Worm (Caenorhabditis elegans) whole organism, young adult: ENCODE results near the gene smg-8.

Experiments
- B0019.2 ChIP-seq: fragments of 200-800 bp; sonication (Bioruptor generic); conservative IDR thresholded peaks from 2 replicates; pipeline ENCODE4 v1.3.6; 2022; ENCODE audit warnings: missing genetic modification reagents, missing genetic modification characterization, missing compliant biosample characterization
- B0035.1 ChIP-seq: sonication (generic microtip); optimal IDR thresholded peaks from 2 replicates; lab custom pipeline; 2016; ENCODE audit warnings: missing genetic modification characterization, mild to moderate bottlenecking, missing compliant biosample characterization, missing genotype, missing genetic modification reagents
- B0261.1 ChIP-seq: sonication (generic microtip); optimal IDR thresholded peaks from 2 replicates; lab custom pipeline; 2016; ENCODE audit warnings: mild to moderate bottlenecking, missing genetic modification characterization, moderate library complexity, missing compliant biosample characterization
- C17E4.6 ChIP-seq: fragments of 200-800 bp; sonication (Bioruptor generic); IDR thresholded peaks from 2 replicates; pipeline ENCODE4 v1.3.6; 2022; ENCODE audit warnings: missing genetic modification reagents, missing genetic modification characterization, missing compliant biosample characterization
- F10E7.11 ChIP-seq: sonication (generic microtip); optimal IDR thresholded peaks from 2 replicates; lab custom pipeline; 2017; ENCODE audit warnings: mild to moderate bottlenecking, missing genetic modification characterization, moderate library complexity, missing compliant biosample characterization
- F49E8.2 ChIP-seq: sonication (generic microtip); optimal IDR thresholded peaks from 3 replicates; lab custom pipeline; 2017; ENCODE audit warnings: missing genetic modification characterization, mild to moderate bottlenecking, missing compliant biosample characterization, antibody characterized with exemption, moderate library complexity; ENCODE audit not compliant: insufficient read depth
- F57A8.1 ChIP-seq: fragments of 200-800 bp; sonication (Bioruptor generic); optimal IDR thresholded peaks from 2 replicates; lab custom pipeline; 2018; ENCODE audit warnings: mild to moderate bottlenecking, missing genetic modification characterization, moderate library complexity, missing compliant biosample characterization
- K11D2.4 ChIP-seq: fragments of 200-800 bp; sonication (Bioruptor generic); IDR thresholded peaks from 2 replicates; pipeline ENCODE4 v1.3.6; 2022; ENCODE audit warnings: missing genetic modification reagents, missing genetic modification characterization, missing compliant biosample characterization
- T07F8.4 ChIP-seq: sonication (generic microtip); optimal IDR thresholded peaks from 2 replicates; lab custom pipeline; 2016; ENCODE audit warnings: mild to moderate bottlenecking, missing genetic modification characterization, moderate library complexity, missing compliant biosample characterization
- T26A5.8 ChIP-seq: sonication (generic microtip); optimal IDR thresholded peaks from 2 replicates; lab custom pipeline; 2016; ENCODE audit warnings: missing genetic modification characterization, missing compliant biosample characterization
- Y53F4B.3 ChIP-seq: fragments of 200-800 bp; sonication (Bioruptor generic); IDR thresholded peaks from 2 replicates; pipeline ENCODE4 v1.3.6; 2022; ENCODE audit warnings: missing genetic modification reagents, missing genetic modification characterization, missing compliant biosample characterization
- Y56A3A.18 ChIP-seq: fragments of 200-800 bp; sonication (Bioruptor generic); IDR thresholded peaks from 2 replicates; pipeline ENCODE4 v1.3.6; 2022; ENCODE audit warnings: missing genetic modification reagents, missing genetic modification characterization, missing compliant biosample characterization
- Y79H2A.3 ChIP-seq: fragments of 200-800 bp; sonication (Bioruptor generic); conservative IDR thresholded peaks from 2 replicates; pipeline ENCODE4 v1.3.6; 2022; ENCODE audit warnings: missing genetic modification reagents, missing genetic modification characterization, missing compliant biosample characterization
- aptf-2 ChIP-seq: fragments of 200-800 bp; sonication (Bioruptor generic); conservative IDR thresholded peaks from 2 replicates; pipeline ENCODE4 v1.3.6; 2022; ENCODE audit warnings: missing genetic modification reagents, missing genetic modification characterization, missing compliant biosample characterization
- bed-1 ChIP-seq: fragments of 200-800 bp; sonication (Bioruptor generic); IDR thresholded peaks from 2 replicates; pipeline ENCODE4 v1.3.6; 2022; ENCODE audit warnings: missing genetic modification reagents, missing genetic modification characterization, missing compliant biosample characterization
- ccch-3 ChIP-seq: fragments of 200-800 bp; sonication (Bioruptor generic); optimal IDR thresholded peaks from 2 replicates; lab custom pipeline; 2018; ENCODE audit warnings: mild to moderate bottlenecking, missing genetic modification characterization, missing compliant biosample characterization
- ceh-100 ChIP-seq: fragments of 200-800 bp; sonication (Bioruptor generic); IDR thresholded peaks from 2 replicates; pipeline ENCODE4 v1.3.6; 2022; ENCODE audit warnings: missing genetic modification reagents, missing genetic modification characterization, missing compliant biosample characterization
- ceh-40 ChIP-seq: fragments of 200-800 bp; sonication (Bioruptor generic); IDR thresholded peaks from 2 replicates; pipeline ENCODE4 v1.3.6; 2022; ENCODE audit warnings: missing genetic modification characterization, missing compliant biosample characterization
- ceh-91 ChIP-seq: fragments of 200-800 bp; sonication (Bioruptor generic); IDR thresholded peaks from 2 replicates; pipeline ENCODE4 v1.3.6; 2022; ENCODE audit warnings: missing genetic modification reagents, missing genetic modification characterization, missing compliant biosample characterization
- die-1 ChIP-seq: sonication (generic microtip); optimal IDR thresholded peaks from 2 replicates; lab custom pipeline; 2016; ENCODE audit warnings: missing genotype, mild to moderate bottlenecking, missing genetic modification characterization, missing compliant biosample characterization
- efl-1 ChIP-seq: fragments of 150-350 bp; optimal IDR thresholded peaks from 2 replicates; lab custom pipeline; 2014; ENCODE audit warnings: missing biosample characterization, missing genetic modification reagents, missing genetic modification characterization
- egl-18 ChIP-seq: fragments of 200-800 bp; sonication (Bioruptor generic); IDR thresholded peaks from 2 replicates; pipeline ENCODE4 v1.3.6; 2022; ENCODE audit warnings: missing genetic modification reagents, missing genetic modification characterization, missing compliant biosample characterization
- egrh-3 ChIP-seq: fragments of 200-800 bp; sonication (Bioruptor generic); IDR thresholded peaks from 2 replicates; pipeline ENCODE4 v1.3.6; 2022; ENCODE audit warnings: missing genetic modification reagents, missing genetic modification characterization, missing compliant biosample characterization
- ekl-4 ChIP-seq: fragments of 200-800 bp; sonication (Bioruptor generic); IDR thresholded peaks from 2 replicates; pipeline ENCODE4 v1.3.6; 2022; ENCODE audit warnings: missing genetic modification reagents, missing genetic modification characterization, missing compliant biosample characterization
- him-1 ChIP-seq: sonication (generic microtip); optimal IDR thresholded peaks from 2 replicates; lab custom pipeline; 2016; ENCODE audit warnings: missing genotype, missing genetic modification reagents, missing genetic modification characterization, missing compliant biosample characterization
- hmg-1.2 ChIP-seq: fragments of 200-800 bp; sonication (Bioruptor generic); IDR thresholded peaks from 2 replicates; pipeline ENCODE4 v1.3.6; 2022; ENCODE audit warnings: missing genetic modification reagents, missing genetic modification characterization, missing compliant biosample characterization
- hrde-1 ChIP-seq: sonication (generic microtip); optimal IDR thresholded peaks from 2 replicates; lab custom pipeline; 2016; ENCODE audit warnings: missing genetic modification characterization, mild to moderate bottlenecking, missing compliant biosample characterization, moderate library complexity, missing genotype, missing genetic modification reagents, borderline replicate concordance
- lag-1 ChIP-seq: fragments of 200-800 bp; sonication (Bioruptor generic); IDR thresholded peaks from 2 replicates; pipeline ENCODE4 v1.3.6; 2022; ENCODE audit warnings: missing genetic modification reagents, missing genetic modification characterization, missing compliant biosample characterization
- let-526 ChIP-seq: fragments of 200-800 bp; sonication (Bioruptor generic); IDR thresholded peaks from 2 replicates; pipeline ENCODE4 v1.3.6; 2022; ENCODE audit warnings: missing genetic modification reagents, missing genetic modification characterization, missing compliant biosample characterization
- lin-26 ChIP-seq: fragments of 200-800 bp; sonication (Bioruptor generic); IDR thresholded peaks from 2 replicates; pipeline ENCODE4 v1.3.6; 2022; ENCODE audit warnings: missing genetic modification reagents, missing genetic modification characterization, missing compliant biosample characterization
- lin-40 ChIP-seq: sonication (generic microtip); optimal IDR thresholded peaks from 2 replicates; lab custom pipeline; 2016; ENCODE audit warnings: missing genetic modification characterization, mild to moderate bottlenecking, missing compliant biosample characterization, missing genotype, missing genetic modification reagents
- madf-6 ChIP-seq: fragments of 200-800 bp; sonication (Bioruptor generic); IDR thresholded peaks from 2 replicates; pipeline ENCODE4 v1.3.6; 2022; ENCODE audit warnings: missing genetic modification reagents, missing genetic modification characterization, missing compliant biosample characterization
- mcd-1 ChIP-seq: fragments of 200-800 bp; sonication (Bioruptor generic); IDR thresholded peaks from 2 replicates; pipeline ENCODE4 v1.3.6; 2022; ENCODE audit warnings: missing genetic modification reagents, missing genetic modification characterization, missing compliant biosample characterization
- mel-28 ChIP-seq: sonication (generic microtip); optimal IDR thresholded peaks from 2 replicates; lab custom pipeline; 2016; ENCODE audit warnings: borderline replicate concordance, mild to moderate bottlenecking, missing genetic modification characterization, missing compliant biosample characterization
- mes-4 ChIP-seq: sonication (generic microtip); optimal IDR thresholded peaks from 2 replicates; lab custom pipeline; 2016; ENCODE audit warnings: missing genotype, missing genetic modification characterization, missing compliant biosample characterization
- rcor-1 ChIP-seq: fragments of 200-800 bp; sonication (Bioruptor generic); IDR thresholded peaks from 2 replicates; pipeline ENCODE4 v1.3.6; 2022; ENCODE audit warnings: missing genetic modification reagents, missing genetic modification characterization, missing compliant biosample characterization
- repo-1 ChIP-seq: sonication (generic microtip); optimal IDR thresholded peaks from 2 replicates; lab custom pipeline; 2017; ENCODE audit warnings: mild to moderate bottlenecking, missing genetic modification characterization, missing compliant biosample characterization
- sea-2 ChIP-seq: fragments of 200-800 bp; sonication (Bioruptor generic); IDR thresholded peaks from 2 replicates; pipeline ENCODE4 v1.3.6; 2022; ENCODE audit warnings: missing genetic modification characterization, missing compliant biosample characterization
- snpc-1.3 ChIP-seq: sonication (generic microtip); optimal IDR thresholded peaks from 2 replicates; lab custom pipeline; 2017; ENCODE audit warnings: missing genetic modification characterization, mild to moderate bottlenecking, missing compliant biosample characterization, antibody characterized with exemption, moderate library complexity, missing genotype, missing genetic modification reagents; ENCODE audit not compliant: insufficient read depth
- somi-1 ChIP-seq: fragments of 200-800 bp; sonication (Bioruptor generic); optimal IDR thresholded peaks from 2 replicates; lab custom pipeline; 2018; ENCODE audit warnings: mild to moderate bottlenecking, missing genetic modification characterization, missing compliant biosample characterization
- unc-130 ChIP-seq: sonication (generic microtip); optimal IDR thresholded peaks from 2 replicates; lab custom pipeline; 2016; ENCODE audit warnings: missing genetic modification reagents, missing genetic modification characterization, missing compliant biosample characterization
- xnd-1 ChIP-seq: sonication (generic microtip); optimal IDR thresholded peaks from 2 replicates; lab custom pipeline; 2016; ENCODE audit warnings: missing genotype, missing genetic modification reagents, missing genetic modification characterization, missing compliant biosample characterization
- zfh-2 ChIP-seq: fragments of 200-800 bp; sonication (Bioruptor generic); conservative IDR thresholded peaks from 2 replicates; pipeline ENCODE4 v1.3.6; 2022; ENCODE audit warnings: missing genetic modification reagents, missing genetic modification characterization, missing compliant biosample characterization
- ztf-22 ChIP-seq: fragments of 200-800 bp; sonication (Bioruptor generic); optimal IDR thresholded peaks from 2 replicates; lab custom pipeline; 2018; ENCODE audit warnings: mild to moderate bottlenecking, missing genetic modification characterization, moderate library complexity, missing compliant biosample characterization
- ztf-26 ChIP-seq: sonication (generic microtip); optimal IDR thresholded peaks from 2 replicates; lab custom pipeline; 2017; ENCODE audit warnings: missing genetic modification characterization, missing compliant biosample characterization
- ztf-6 ChIP-seq: fragments of 200-800 bp; sonication (Bioruptor generic); IDR thresholded peaks from 2 replicates; pipeline ENCODE4 v1.3.6; 2022; ENCODE audit warnings: missing genetic modification reagents, missing genetic modification characterization, missing compliant biosample characterization

smg-8 gene

DNA sequence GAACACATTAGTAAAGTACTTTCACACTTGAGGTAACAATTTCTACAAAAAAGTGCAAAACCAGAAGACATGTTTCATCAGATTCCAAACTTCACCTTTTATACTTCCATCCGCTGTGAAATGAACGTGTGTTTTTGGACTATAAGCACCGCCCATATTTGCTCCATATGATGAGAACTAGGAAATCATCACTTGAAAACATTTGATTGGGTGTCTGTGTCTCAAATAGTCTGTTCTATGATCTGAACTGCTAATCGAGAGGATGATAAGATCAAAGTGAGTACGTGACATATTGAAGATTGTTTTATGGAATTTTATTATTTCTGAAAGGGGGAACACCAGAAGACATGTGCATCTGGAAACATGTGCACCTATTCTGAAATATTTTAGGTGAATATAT lies 54.1 kb downstream of the smg-8 start:
- TF ChIP-seq mes-4 (tag; lab: Kevin White, UChicago) (no peak), lin-26 (GFP tag; lab: Robert Waterston, UW) (0 out of 2 replicates have a peak, but pooled peaks have one; percentile 34)

DNA sequence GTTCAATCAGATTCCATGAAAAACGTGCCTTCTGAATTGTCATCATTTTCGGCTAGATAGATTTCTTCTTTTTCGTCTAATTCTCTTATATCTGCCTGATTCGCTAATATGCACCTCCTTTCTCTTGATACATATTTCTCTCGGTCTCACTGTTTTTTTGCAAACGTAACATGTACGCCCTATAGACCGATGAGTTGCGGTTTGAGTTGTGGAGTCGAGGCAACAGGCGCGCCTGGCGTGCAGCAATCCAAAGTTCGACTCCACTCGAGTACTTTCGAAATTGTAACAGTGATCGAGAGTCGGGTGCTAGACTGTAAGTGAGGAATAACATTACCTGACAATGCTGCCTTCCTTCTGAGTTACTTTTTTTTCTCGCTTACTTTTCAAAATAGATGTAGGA lies 55.6 kb downstream of the smg-8 start:
- TF ChIP-seq B0035.1 (tag; lab: Kevin White, UChicago) (peak; percentile 59), snpc-1.3 (tag; lab: Kevin White, UChicago) (peak; percentile 92), lag-1 (GFP tag; lab: Robert Waterston, UW) (no peak), hmg-1.2 (peak; percentile 84), ztf-26 (tag; lab: Kevin White, UChicago) (peak; percentile 91), B0261.1 (tag; lab: Kevin White, UChicago) (peak; percentile 93), let-526 (GFP tag; lab: Robert Waterston, UW) (peak; percentile 55; the same call in 1 of the 2 replicates), K11D2.4 (peak; percentile 83), B0019.2 (GFP tag; lab: Robert Waterston, UW) (peak; percentile 42; the same call in 1 of the 2 replicates), T26A5.8 (tag; lab: Kevin White, UChicago) (peak; percentile 16), ceh-91 (peak; percentile 23; the same call in 1 of the 2 replicates), somi-1 (GFP tag; lab: Kevin White, UChicago) (peak; percentile 83), ccch-3 (GFP tag; lab: Kevin White, UChicago) (no peak), xnd-1 (tag; lab: Kevin White, UChicago) (no peak), F10E7.11 (peak; percentile 70), ekl-4 (peak; percentile 89), mcd-1 (GFP tag; lab: Robert Waterston, UW) (peak; percentile 71), F57A8.1 (GFP tag; lab: Kevin White, UChicago) (peak; percentile 92), rcor-1 (GFP tag; lab: Robert Waterston, UW) (peak; percentile 87), ceh-40 (GFP tag; lab: Robert Waterston, UW) (peak; percentile 85), repo-1 (tag; lab: Kevin White, UChicago) (peak; percentile 88), unc-130 (GFP tag; lab: Kevin White, UChicago) (peak; percentile 57), Y79H2A.3 (GFP tag; lab: Robert Waterston, UW) (no peak; the same call in 1 of the 2 replicates), die-1 (tag; lab: Kevin White, UChicago) (peak; percentile 96), aptf-2 (GFP tag; lab: Robert Waterston, UW) (peak; percentile 72; the same call in 1 of the 2 replicates), him-1 (tag; lab: Kevin White, UChicago) (peak; percentile 95), F49E8.2 (peak; percentile 80), Y56A3A.18 (peak; percentile 96), lin-40 (tag; lab: Kevin White, UChicago) (peak; percentile 83), egrh-3 (GFP tag; lab: Robert Waterston, UW) (peak; percentile 58; the same call in 1 of the 2 replicates), ztf-22 (GFP tag; lab: Kevin White, UChicago) (peak; percentile 74), egl-18 (GFP tag; lab: Robert Waterston, UW) (no peak), C17E4.6 (GFP tag; lab: Robert Waterston, UW) (0 out of 2 replicates have a peak, but pooled peaks have one; percentile 69), zfh-2 (0 out of 2 replicates have a peak, but pooled peaks have one; percentile 53), efl-1 (GFP tag; lab: Kevin White, UChicago) (peak; percentile 9), Y53F4B.3 (GFP tag; lab: Robert Waterston, UW) (no peak; the same call in 1 of the 2 replicates), lin-26 (GFP tag; lab: Robert Waterston, UW) (peak; percentile 99), madf-6 (GFP tag; lab: Robert Waterston, UW) (peak; percentile 78), T07F8.4 (peak; percentile 91), ztf-6 (GFP tag; lab: Robert Waterston, UW) (peak; percentile 77; the same call in 1 of the 2 replicates), hrde-1 (tag; lab: Kevin White, UChicago) (peak; percentile 80), sea-2 (GFP tag; lab: Robert Waterston, UW) (peak; percentile 86; the same call in 1 of the 2 replicates), bed-1 (no peak), ceh-100 (GFP tag; lab: Robert Waterston, UW) (peak; percentile 67), mel-28 (tag; lab: Kevin White, UChicago) (peak; percentile 83)
